Worm (Caenorhabditis elegans): ENCODE results near the gene F33C8.2.

DNA sequence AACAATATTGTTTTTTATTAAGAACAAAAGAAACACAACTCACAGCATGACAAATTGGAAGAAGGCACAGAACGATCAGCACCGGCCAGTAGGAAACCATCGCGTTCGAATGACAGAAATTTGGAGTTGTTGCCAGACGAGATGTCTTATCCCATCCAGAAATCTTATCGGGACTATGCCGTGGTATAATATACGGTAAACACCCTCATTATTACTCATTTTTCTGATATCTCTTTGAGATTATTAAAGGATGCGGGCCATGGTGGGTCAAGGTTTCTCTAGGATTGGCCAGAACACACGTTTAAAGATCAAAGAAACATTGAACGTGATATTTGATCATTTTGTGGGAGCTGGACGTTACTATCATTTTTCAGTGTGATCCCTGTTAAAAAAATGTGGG is 21.3 kb upstream of the F33C8.2 start, which contains the start of gene hch-1:
- no peak for TF ChIP-seq hmbx-1 (tag; optimal IDR thresholded peaks at IDR 0.05)
- TF ChIP-seq ama-1 (optimal IDR thresholded peaks at IDR 0.05): no peak
- no peak for TF ChIP-seq ceh-13 (GFP tag; optimal IDR thresholded peaks at IDR 0.05)
- no peak for TF ChIP-seq flt-1 (GFP tag; IDR thresholded peaks at IDR 0.05)
- no peak for TF ChIP-seq B0310.2 (tag; optimal IDR thresholded peaks at IDR 0.05)
